Fruit fly (Drosophila melanogaster): ENCODE results near the gene B9d1.
A peak's percentile ranks its signal among the peaks of the same experiment; 100 is the strongest.

B9d1 gene

dm6 chr3R:15436799-15437198 is 44.9 kb upstream of the B9d1 start:
- TF ChIP-seq Blimp-1 (GFP tag; optimal IDR thresholded peaks at IDR 0.05) (peak; percentile 86), CG6254 (GFP tag; optimal IDR thresholded peaks at IDR 0.05) (no peak), chinmo (GFP tag; IDR thresholded peaks at IDR 0.05; ENCODE audit: partially characterized antibody) (no peak), fd64A (GFP tag; optimal IDR thresholded peaks at IDR 0.05) (no peak), CG2678 (tag; optimal IDR thresholded peaks at IDR 0.05) (no peak), Dbx (GFP tag; IDR thresholded peaks at IDR 0.05) (no peak), CG1832 (GFP tag; optimal IDR thresholded peaks at IDR 0.05) (no peak)

dm6 chr3R:15437458-15438414 is 44.0 kb upstream of the B9d1 start:
- TF ChIP-seq CTCF (GFP tag; optimal IDR thresholded peaks at IDR 0.05) (peak; percentile 96), CG2199 (GFP tag; IDR thresholded peaks at IDR 0.05) (peak; percentile 70; the same call in 2 of the 3 replicates), Abd-B (GFP tag; optimal IDR thresholded peaks at IDR 0.05) (peak; percentile 6), sna (GFP tag; IDR thresholded peaks at IDR 0.05; ENCODE audit: partially characterized antibody) (0 out of 2 replicates have a peak, but pooled peaks have one; percentile 21), Scr (GFP tag; IDR thresholded peaks at IDR 0.05; ENCODE audit: partially characterized antibody) (peak; percentile 11; the same call in 1 of the 2 replicates), ci (GFP tag; IDR thresholded peaks at IDR 0.05) (peak; percentile 43; the same call in 1 of the 3 replicates), bab2 (GFP tag; optimal IDR thresholded peaks at IDR 0.05) (no peak), ato (GFP tag; IDR thresholded peaks at IDR 0.05; ENCODE audit: partially characterized antibody) (0 out of 2 replicates have a peak, but pooled peaks have one; percentile 31), Bteb2 (GFP tag; optimal IDR thresholded peaks at IDR 0.05) (peak; percentile 3), Dp (GFP tag; optimal IDR thresholded peaks at IDR 0.05) (peak; percentile 23), Deaf1 (tag; optimal IDR thresholded peaks at IDR 0.05) (peak; percentile 26), inv (GFP tag; IDR thresholded peaks at IDR 0.05; ENCODE audit: partially characterized antibody) (peak; percentile 8; the same call in 1 of the 2 replicates), CkIIα-i1 (GFP tag; IDR thresholded peaks at IDR 0.05) (no peak), NC2β (GFP tag; optimal IDR thresholded peaks at IDR 0.05) (no peak), CG11085 (GFP tag; IDR thresholded peaks at IDR 0.05) (no peak), CG12769 (tag; optimal IDR thresholded peaks at IDR 0.05) (peak; percentile 80), cg (GFP tag; optimal IDR thresholded peaks at IDR 0.05) (peak; percentile 70), sr (GFP tag; IDR thresholded peaks at IDR 0.05) (no peak), stwl (tag; optimal IDR thresholded peaks at IDR 0.05) (peak; percentile 78), Blimp-1 (GFP tag; optimal IDR thresholded peaks at IDR 0.05) (peak; percentile 99), CG15696 (tag; optimal IDR thresholded peaks at IDR 0.05) (peak; percentile 22), Camta (GFP tag; optimal IDR thresholded peaks at IDR 0.05) (no peak), pros (GFP tag; optimal IDR thresholded peaks at IDR 0.05) (peak; percentile 83), CG12299 (tag; optimal IDR thresholded peaks at IDR 0.05) (no peak), CG15601 (tag; optimal IDR thresholded peaks at IDR 0.05) (no peak), Adf1 (GFP tag; IDR thresholded peaks at IDR 0.05) (peak; percentile 85), Ptx1 (GFP tag; IDR thresholded peaks at IDR 0.05) (no peak), Lhr (GFP tag; optimal IDR thresholded peaks at IDR 0.05) (peak; percentile 23), amos (GFP tag; IDR thresholded peaks at IDR 0.05; ENCODE audit: partially characterized antibody) (peak; percentile 15; the same call in 1 of the 2 replicates), dpn (GFP tag; optimal IDR thresholded peaks at IDR 0.05) (peak in 1 of 2 experiments; percentile 23), Ravus (GFP tag; IDR thresholded peaks at IDR 0.05) (no peak), kni (GFP tag; optimal IDR thresholded peaks at IDR 0.05) (peak; percentile 84), gsb-n (tag; optimal IDR thresholded peaks at IDR 0.05) (peak; percentile 10), HmgZ (tag; optimal IDR thresholded peaks at IDR 0.05) (peak; percentile 10), Med (GFP tag) (peak; percentile 68), Ets97D (GFP tag; optimal IDR thresholded peaks at IDR 0.05) (peak; percentile 8), CG2875 (GFP tag; optimal IDR thresholded peaks at IDR 0.05) (no peak), pb (GFP tag; optimal IDR thresholded peaks at IDR 0.05) (no peak), hkb (optimal IDR thresholded peaks at IDR 0.05) (no peak), hkb (GFP tag; IDR thresholded peaks at IDR 0.05) (0 out of 2 replicates have a peak, but pooled peaks have one; percentile 20)
